Fruit fly (Drosophila melanogaster) whole organism, pupa: Measurements from ENCODE around the gene Sfp77F.

Experiments
- CG10348 ChIP-seq: fragments of 200-800 bp; sonication (Bioruptor generic); IDR thresholded peaks from 2 replicates; pipeline ENCODE4 v1.3.6; 2022; ENCODE audit warnings: missing biosample characterization, missing genetic modification characterization
- CG12605 ChIP-seq: fragments of 200-800 bp; sonication (Bioruptor generic); IDR thresholded peaks from 2 replicates; pipeline ENCODE4 v1.3.6; 2022; ENCODE audit warnings: missing biosample characterization, missing genetic modification characterization
- CG13204 ChIP-seq: fragments of 200-800 bp; sonication (Bioruptor generic); optimal IDR thresholded peaks from 2 replicates; lab custom pipeline; 2018; ENCODE audit warnings: missing biosample characterization, mild to moderate bottlenecking, missing genetic modification characterization, moderate library complexity
- CG14655 ChIP-seq: fragments of 200-800 bp; sonication (Bioruptor generic); optimal IDR thresholded peaks from 3 replicates; lab custom pipeline; 2017; ENCODE audit warnings: mild to moderate bottlenecking, missing biosample characterization, missing genetic modification reagents, missing genetic modification characterization
- CG15710 ChIP-seq: fragments of 200-800 bp; sonication (Bioruptor generic); optimal IDR thresholded peaks from 2 replicates; lab custom pipeline; 2018; ENCODE audit warnings: missing biosample characterization, mild to moderate bottlenecking, missing genetic modification characterization, moderate library complexity
- CG17806 ChIP-seq: fragments of 200-800 bp; sonication (Bioruptor generic); optimal IDR thresholded peaks from 2 replicates; lab custom pipeline; 2018; ENCODE audit warnings: missing biosample characterization, mild to moderate bottlenecking, missing genetic modification characterization, moderate library complexity
- CG32121 ChIP-seq: fragments of 200-800 bp; sonication (Bioruptor generic); IDR thresholded peaks from 2 replicates; pipeline ENCODE4 v1.3.6; 2022; ENCODE audit warnings: missing biosample characterization, missing genetic modification characterization
- CG34367 ChIP-seq: fragments of 200-800 bp; sonication (Bioruptor generic); optimal IDR thresholded peaks from 2 replicates; lab custom pipeline; 2018; ENCODE audit warnings: missing biosample characterization, mild to moderate bottlenecking, missing genetic modification characterization
- CG4496 ChIP-seq: fragments of 200-800 bp; sonication (Bioruptor generic); IDR thresholded peaks from 3 replicates; pipeline ENCODE4 v1.3.6; 2022; ENCODE audit warnings: missing biosample characterization, missing genetic modification characterization
- CG8159 ChIP-seq: fragments of 200-800 bp; sonication (Bioruptor generic); optimal IDR thresholded peaks from 3 replicates; lab custom pipeline; 2018; ENCODE audit warnings: missing biosample characterization, mild to moderate bottlenecking, missing genetic modification characterization, moderate library complexity
- CG8301 ChIP-seq: fragments of 200-800 bp; sonication (Bioruptor generic); optimal IDR thresholded peaks from 2 replicates; lab custom pipeline; 2018; ENCODE audit warnings: missing biosample characterization, mild to moderate bottlenecking, missing genetic modification characterization
- CG9948 ChIP-seq: fragments of 200-800 bp; sonication (Bioruptor generic); optimal IDR thresholded peaks from 2 replicates; lab custom pipeline; 2018; ENCODE audit warnings: missing biosample characterization, mild to moderate bottlenecking, missing genetic modification characterization, moderate library complexity
- D1 ChIP-seq: fragments of 200-800 bp; sonication (Bioruptor generic); optimal IDR thresholded peaks from 2 replicates; lab custom pipeline; 2018; ENCODE audit warnings: missing biosample characterization, mild to moderate bottlenecking, missing genetic modification characterization, moderate library complexity
- EcR ChIP-seq: fragments of 200-800 bp; sonication (Bioruptor generic); optimal IDR thresholded peaks from 3 replicates; lab custom pipeline; 2019; ENCODE audit warnings: missing biosample characterization, missing genetic modification characterization, mild to moderate bottlenecking, moderate library complexity, missing genetic modification reagents
- Ets98B ChIP-seq: fragments of 200-800 bp; sonication (Bioruptor generic); IDR thresholded peaks from 2 replicates; pipeline ENCODE4 v1.3.6; 2022; ENCODE audit warnings: missing biosample characterization, missing genetic modification characterization
- Pif1A ChIP-seq: fragments of 200-800 bp; sonication (Bioruptor generic); optimal IDR thresholded peaks from 3 replicates; lab custom pipeline; 2016; ENCODE audit warnings: missing biosample characterization, missing genetic modification characterization
- Pif1B ChIP-seq: fragments of 200-800 bp; sonication (Bioruptor generic); optimal IDR thresholded peaks from 3 replicates; lab custom pipeline; 2016; ENCODE audit warnings: missing biosample characterization, missing genetic modification characterization
- Snoo ChIP-seq: fragments of 200-800 bp; sonication (Bioruptor generic); optimal IDR thresholded peaks from 3 replicates; lab custom pipeline; 2017; ENCODE audit warnings: missing biosample characterization, mild to moderate bottlenecking, missing genetic modification characterization, inconsistent platforms
- fd96Ca ChIP-seq: fragments of 200-800 bp; sonication (Bioruptor generic); IDR thresholded peaks from 3 replicates; pipeline ENCODE4 v1.3.6; 2022; ENCODE audit warnings: missing biosample characterization, missing genetic modification characterization
- gl ChIP-seq: fragments of 200-800 bp; sonication (Bioruptor generic); optimal IDR thresholded peaks from 2 replicates; lab custom pipeline; 2018; ENCODE audit warnings: missing biosample characterization, mild to moderate bottlenecking, missing genetic modification characterization
- rn ChIP-seq: fragments of 200-800 bp; sonication (Bioruptor generic); IDR thresholded peaks from 2 replicates; pipeline ENCODE4 v1.3.6; 2022; ENCODE audit warnings: missing biosample characterization, missing genetic modification characterization

Sfp77F gene

DNA sequence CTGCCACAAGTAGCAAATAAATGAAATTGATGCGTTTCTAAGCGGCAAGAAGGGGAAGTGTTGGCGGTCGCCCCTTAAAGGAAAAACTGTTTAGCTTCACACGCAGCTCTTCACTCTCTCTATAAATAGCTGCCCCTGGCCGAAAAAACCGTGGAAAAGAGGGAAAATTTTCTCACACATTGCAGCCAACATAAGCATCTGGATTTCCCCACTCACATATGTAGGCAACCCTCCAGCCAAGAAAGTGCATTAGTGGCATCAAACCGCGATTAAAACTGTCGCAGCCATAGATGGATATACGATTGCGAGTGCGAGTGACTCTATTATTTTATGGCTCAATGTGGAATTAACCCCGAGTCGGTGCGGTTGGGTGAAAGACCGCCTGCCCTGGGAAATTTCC is 35.3 kb upstream of the Sfp77F start:
- TF ChIP-seq rn (GFP tag; lab: Robert Waterston, UW) = no peak
- no peak for TF ChIP-seq Snoo (tag; lab: Kevin White, UChicago)
- no peak for TF ChIP-seq CG32121
- no peak for TF ChIP-seq CG14655 (GFP tag; lab: Kevin White, UChicago)
- TF ChIP-seq Pif1A (GFP tag; lab: Kevin White, UChicago) = no peak
- TF ChIP-seq CG4496 (GFP tag; lab: Robert Waterston, UW) = no peak
- no peak for TF ChIP-seq gl
- TF ChIP-seq CG8301 (tag; lab: Kevin White, UChicago) = no peak
- TF ChIP-seq CG8159 (tag; lab: Kevin White, UChicago) = no peak
- no peak for TF ChIP-seq D1 (tag; lab: Kevin White, UChicago)
- no peak for TF ChIP-seq CG9948 (tag; lab: Kevin White, UChicago)
- no peak for TF ChIP-seq CG13204
- no peak for TF ChIP-seq Ets98B (GFP tag; lab: Robert Waterston, UW)

DNA sequence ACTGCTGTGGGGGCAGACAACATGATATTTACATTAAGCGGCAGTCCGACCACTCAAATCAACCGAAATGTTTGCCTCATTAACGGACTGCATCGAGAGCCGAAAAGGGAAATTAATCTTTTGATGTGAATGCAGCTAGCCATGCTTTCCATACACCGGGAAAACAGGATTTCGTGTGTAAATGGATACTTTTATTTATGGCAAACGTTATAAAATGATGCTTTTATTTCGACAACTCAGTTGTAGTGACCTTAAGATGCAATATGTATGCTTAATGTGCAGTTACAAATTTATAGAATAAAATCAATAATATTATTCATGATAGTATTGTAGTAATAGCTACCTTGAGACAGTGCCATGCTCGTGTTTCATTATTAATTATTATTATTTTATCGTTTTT is 34.3 kb upstream of the Sfp77F start:
- TF ChIP-seq EcR (GFP tag; lab: Kevin White, UChicago) (no peak), CG15710 (no peak), D1 (tag; lab: Kevin White, UChicago) (no peak), Pif1A (GFP tag; lab: Kevin White, UChicago) (peak; percentile 7), CG9948 (tag; lab: Kevin White, UChicago) (no peak), rn (GFP tag; lab: Robert Waterston, UW) (no peak)
- TF ChIP-seq, all 21 proteins: peak for 1

DNA sequence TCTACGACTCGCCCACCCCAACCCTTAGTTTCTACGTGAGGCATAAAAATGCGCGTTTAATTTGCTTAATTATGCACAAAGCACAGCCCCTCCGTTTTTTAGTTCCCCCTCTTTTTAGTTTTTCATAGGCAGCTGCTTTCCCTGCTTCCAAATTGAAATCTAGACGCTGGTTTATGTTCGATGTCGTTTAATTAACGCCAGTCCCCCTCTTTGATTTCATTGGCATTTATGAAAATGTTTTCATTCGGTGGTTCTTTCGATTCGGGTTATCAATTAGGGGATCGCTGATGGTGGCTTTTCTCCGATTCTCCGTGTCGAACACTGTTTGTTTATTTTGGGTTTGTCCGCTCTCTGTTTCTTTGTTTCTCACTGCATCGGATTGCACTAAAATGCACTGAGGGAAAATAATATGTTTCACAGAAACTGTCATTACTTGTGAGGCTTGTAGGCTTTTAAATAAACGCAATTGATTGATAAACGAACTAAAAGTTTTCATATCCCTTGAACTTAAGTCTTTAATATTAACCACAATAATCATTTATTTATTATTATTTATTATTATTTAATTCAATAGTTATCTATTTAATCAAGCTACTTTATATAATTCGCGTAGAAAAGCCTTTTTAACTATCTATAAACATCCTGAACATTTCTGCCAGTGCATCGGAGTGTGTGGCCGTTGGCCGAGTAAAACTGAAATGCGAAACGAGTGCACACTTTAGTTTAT is 33.0 kb upstream of the Sfp77F start:
- TF ChIP-seq gl = peak; percentile 13
- TF ChIP-seq CG13204 = peak; percentile 35
- TF ChIP-seq CG34367 (tag; lab: Kevin White, UChicago) = peak; percentile 65
- TF ChIP-seq Pif1A (GFP tag; lab: Kevin White, UChicago) = no peak
- TF ChIP-seq EcR (GFP tag; lab: Kevin White, UChicago) = no peak
- 0 out of 3 replicates have a peak, but pooled peaks have one; percentile 46 for TF ChIP-seq CG4496 (GFP tag; lab: Robert Waterston, UW)
- peak; percentile 75 for TF ChIP-seq CG9948 (tag; lab: Kevin White, UChicago)
- peak; percentile 56 for TF ChIP-seq Snoo (tag; lab: Kevin White, UChicago)
- TF ChIP-seq Pif1B (GFP tag; lab: Kevin White, UChicago) = peak; percentile 50
- TF ChIP-seq CG32121 = peak; percentile 71
- peak; percentile 17; the same call in 1 of the 2 replicates for TF ChIP-seq CG12605 (GFP tag; lab: Robert Waterston, UW)
- peak; percentile 37; the same call in 1 of the 2 replicates for TF ChIP-seq Ets98B (GFP tag; lab: Robert Waterston, UW)
- TF ChIP-seq CG10348 = no peak
- TF ChIP-seq CG8159 (tag; lab: Kevin White, UChicago) = peak; percentile 85
- peak; percentile 55 for TF ChIP-seq CG8301 (tag; lab: Kevin White, UChicago)
- peak; percentile 48; the same call in 1 of the 3 replicates for TF ChIP-seq fd96Ca
- TF ChIP-seq CG17806 (tag; lab: Kevin White, UChicago) = peak; percentile 82
- TF ChIP-seq CG14655 (GFP tag; lab: Kevin White, UChicago) = peak; percentile 62
- TF ChIP-seq CG15710 = peak; percentile 80
- TF ChIP-seq D1 (tag; lab: Kevin White, UChicago) = peak; percentile 54
- TF ChIP-seq rn (GFP tag; lab: Robert Waterston, UW) = peak; percentile 31; the same call in 1 of the 2 replicates
- TF ChIP-seq, all 21 proteins: peak for 18

DNA sequence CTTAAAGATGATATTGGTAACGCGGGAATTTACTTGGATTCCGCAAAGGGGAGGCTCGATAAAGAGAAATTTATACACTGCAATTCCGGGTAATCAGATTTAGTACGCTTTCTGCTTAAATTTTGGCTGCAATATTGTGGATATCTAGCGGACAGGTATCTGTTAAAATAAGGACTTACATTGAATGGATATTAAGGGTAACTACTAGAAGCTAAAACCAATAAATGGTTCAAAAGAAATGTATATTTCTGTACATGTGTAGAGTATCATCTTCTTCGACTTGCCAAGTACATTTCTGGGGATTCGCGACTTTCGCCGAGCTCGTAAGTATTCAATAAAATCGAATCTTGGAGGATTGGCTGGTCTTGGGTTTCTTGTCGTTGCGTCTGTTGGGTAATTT is 32.2 kb upstream of the Sfp77F start:
- TF ChIP-seq CG8159 (tag; lab: Kevin White, UChicago) (peak; percentile 51), CG15710 (peak; percentile 36), CG13204 (no peak), CG8301 (tag; lab: Kevin White, UChicago) (peak; percentile 11), CG14655 (GFP tag; lab: Kevin White, UChicago) (peak; percentile 11), CG34367 (tag; lab: Kevin White, UChicago) (peak; percentile 13), Ets98B (GFP tag; lab: Robert Waterston, UW) (no peak)
- TF ChIP-seq, all 21 proteins: peak for 5

DNA sequence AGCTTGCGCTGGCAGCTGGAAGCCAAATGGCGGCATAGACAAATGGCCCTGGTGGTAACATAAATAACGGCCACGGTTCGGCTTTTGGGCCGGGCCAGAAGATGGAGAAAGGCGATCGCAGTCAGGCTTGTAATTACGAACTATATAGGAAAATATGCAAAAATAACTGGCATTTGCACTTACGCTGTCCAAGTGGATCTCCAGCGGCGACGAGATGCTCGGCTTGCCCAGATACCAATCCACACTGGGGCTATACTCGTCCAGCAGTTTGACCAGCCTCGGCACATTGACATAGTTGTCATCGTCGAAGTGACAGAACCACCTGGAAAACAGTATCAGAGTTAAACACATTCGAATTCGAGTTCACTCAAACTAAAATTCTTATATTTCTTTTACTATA is 30.3 kb upstream of the Sfp77F start, which contains the start of gene CG10589:
CG10589 (plus strand) TSS at position 301 of the 400 bp plus-strand sequence.
- TF ChIP-seq Snoo (tag; lab: Kevin White, UChicago) = no peak
- TF ChIP-seq CG15710 = no peak
- TF ChIP-seq CG9948 (tag; lab: Kevin White, UChicago) = no peak
- TF ChIP-seq rn (GFP tag; lab: Robert Waterston, UW) = no peak
- TF ChIP-seq gl = no peak
- no peak for TF ChIP-seq Pif1B (GFP tag; lab: Kevin White, UChicago)
- no peak for TF ChIP-seq EcR (GFP tag; lab: Kevin White, UChicago)
- no peak for TF ChIP-seq CG13204
- no peak for TF ChIP-seq CG8301 (tag; lab: Kevin White, UChicago)
- TF ChIP-seq CG14655 (GFP tag; lab: Kevin White, UChicago) = no peak
- TF ChIP-seq CG10348 = no peak
- no peak for TF ChIP-seq CG4496 (GFP tag; lab: Robert Waterston, UW)
- TF ChIP-seq D1 (tag; lab: Kevin White, UChicago) = no peak
- no peak for TF ChIP-seq Ets98B (GFP tag; lab: Robert Waterston, UW)
- no peak for TF ChIP-seq CG8159 (tag; lab: Kevin White, UChicago)
- no peak for TF ChIP-seq CG12605 (GFP tag; lab: Robert Waterston, UW)
- no peak for TF ChIP-seq fd96Ca
